Worm (Caenorhabditis elegans): Measurements from ENCODE around the gene C02H6.1.

Gene C02H6.1

DNA sequence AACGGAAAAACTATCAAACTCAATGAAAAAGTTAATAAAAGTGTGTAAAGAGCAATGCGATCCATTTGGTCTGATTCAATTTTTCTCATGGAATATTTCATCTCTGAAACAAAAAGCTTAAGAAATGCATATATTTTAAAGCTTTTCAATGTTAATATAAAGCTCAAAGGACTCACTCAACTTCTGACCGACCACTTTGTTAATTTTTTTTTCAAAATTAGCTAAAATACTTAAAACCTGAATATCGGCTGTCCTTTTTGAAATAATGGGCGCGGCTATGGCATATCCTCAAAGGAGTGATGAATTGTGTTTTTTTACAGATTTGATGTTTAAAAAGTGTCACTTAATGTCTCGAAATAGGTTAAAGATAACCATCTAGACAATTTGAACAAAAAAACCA is at the start of gene C02H6.1:
Gene C02H6.1 (minus strand): TSS at position 101 of the 400 bp plus-strand sequence.
- TF ChIP-seq nhr-77 (tag; optimal IDR thresholded peaks at IDR 0.05) (no peak), ztf-1 (GFP tag; conservative IDR thresholded peaks at IDR 0.05) (no peak), lsy-2 (tag; optimal IDR thresholded peaks at IDR 0.05) (no peak), nhr-23 (tag; optimal IDR thresholded peaks at IDR 0.05) (no peak), ztf-4 (tag; optimal IDR thresholded peaks at IDR 0.05) (no peak), aly-2 (tag; optimal IDR thresholded peaks at IDR 0.05) (no peak), unc-55 (GFP tag; optimal IDR thresholded peaks at IDR 0.05) (no peak), ama-1 (optimal IDR thresholded peaks at IDR 0.05) (no peak)

DNA sequence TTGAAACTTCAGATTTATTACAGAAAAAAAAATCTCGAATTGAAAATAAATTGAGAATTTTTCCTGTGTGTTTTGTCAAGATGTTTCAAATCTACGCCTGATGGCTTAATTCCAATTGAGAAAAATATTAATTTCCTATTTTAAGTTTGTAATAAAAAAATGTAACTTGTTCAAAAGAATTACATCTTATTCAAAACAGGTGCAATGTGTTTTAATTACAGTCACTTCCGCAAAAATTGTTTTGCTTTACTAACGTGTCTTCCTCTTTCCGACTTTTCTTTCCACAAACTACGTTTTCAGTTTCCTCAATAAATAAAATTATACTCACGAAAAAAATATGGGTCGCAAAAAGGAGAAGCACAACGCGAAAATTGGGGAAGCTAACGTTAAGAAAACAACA is 48.3 kb upstream of the C02H6.1 start, which contains the start of gene F25E5.16:
Gene F25E5.16 (plus strand): TSS at position 301 of the 400 bp plus-strand sequence.
- TF ChIP-seq elt-3 (tag; optimal IDR thresholded peaks at IDR 0.05): no peak
- no peak for TF ChIP-seq dmd-4 (tag; optimal IDR thresholded peaks at IDR 0.05)
- TF ChIP-seq ztf-1 (GFP tag; conservative IDR thresholded peaks at IDR 0.05): no peak
- no peak for TF ChIP-seq nhr-129 (tag; optimal IDR thresholded peaks at IDR 0.05)
- TF ChIP-seq ceh-82 (tag; optimal IDR thresholded peaks at IDR 0.05): no peak
- TF ChIP-seq peb-1 (tag; optimal IDR thresholded peaks at IDR 0.05): no peak
- no peak for TF ChIP-seq sem-4 (tag; optimal IDR thresholded peaks at IDR 0.05)
- no peak for TF ChIP-seq snpc-4 (tag; optimal IDR thresholded peaks at IDR 0.05)
- no peak for TF ChIP-seq skn-1 (tag; optimal IDR thresholded peaks at IDR 0.05)
- no peak for TF ChIP-seq nhr-25 (tag; optimal IDR thresholded peaks at IDR 0.05)
- TF ChIP-seq zag-1 (tag; optimal IDR thresholded peaks at IDR 0.05): no peak
- no peak for TF ChIP-seq ceh-16 (tag; optimal IDR thresholded peaks at IDR 0.05)
- no peak for TF ChIP-seq ztf-4 (tag; optimal IDR thresholded peaks at IDR 0.05)
- no peak for TF ChIP-seq gmeb-1 (tag; optimal IDR thresholded peaks at IDR 0.05)

DNA sequence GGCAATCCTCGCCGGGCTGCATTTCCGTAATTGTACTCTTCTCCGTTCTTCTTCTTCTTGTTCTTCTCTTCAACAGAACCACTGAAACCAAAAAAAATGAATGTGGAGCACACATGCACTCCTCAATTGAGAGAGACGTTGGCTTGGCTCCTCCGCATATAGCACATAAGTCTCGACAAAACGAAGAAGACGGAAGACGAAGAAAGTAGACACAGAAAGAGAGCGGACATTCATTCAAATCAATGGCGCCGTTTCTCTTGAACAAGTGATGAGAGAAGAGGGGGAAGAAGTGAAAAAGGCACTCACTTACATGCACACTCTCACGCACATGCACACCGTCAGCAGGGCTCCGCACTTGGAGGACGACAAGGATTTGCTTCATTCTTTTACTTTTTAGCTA is 47.9 kb upstream of the C02H6.1 start, which contains the start of gene F25E5.9:
Gene F25E5.9 (minus strand): TSS at position 382 of the 400 bp plus-strand sequence.
- TF ChIP-seq ama-1 (optimal IDR thresholded peaks at IDR 0.05) (peak; percentile 51), Y55F3AM.14 (GFP tag; optimal IDR thresholded peaks at IDR 0.05) (peak; percentile 52), F13H6.1 (tag; optimal IDR thresholded peaks at IDR 0.05) (peak; percentile 1), mdl-1 (tag; optimal IDR thresholded peaks at IDR 0.05) (peak in 1 of 2 experiments; percentile 43), ztf-11 (tag; optimal IDR thresholded peaks at IDR 0.05) (no peak), nhr-25 (tag; optimal IDR thresholded peaks at IDR 0.05) (no peak), C34F6.9 (tag; optimal IDR thresholded peaks at IDR 0.05) (peak; percentile 65), sem-4 (tag; optimal IDR thresholded peaks at IDR 0.05) (peak; percentile 62), nhr-129 (tag; optimal IDR thresholded peaks at IDR 0.05) (peak; percentile 18), lsy-2 (tag; optimal IDR thresholded peaks at IDR 0.05) (peak in 1 of 2 experiments; percentile 34), egl-27 (tag; optimal IDR thresholded peaks at IDR 0.05) (no peak), blmp-1 (tag; optimal IDR thresholded peaks at IDR 0.05; ENCODE audit: insufficient read depth) (no peak), unc-55 (GFP tag; optimal IDR thresholded peaks at IDR 0.05) (peak; percentile 70)

DNA sequence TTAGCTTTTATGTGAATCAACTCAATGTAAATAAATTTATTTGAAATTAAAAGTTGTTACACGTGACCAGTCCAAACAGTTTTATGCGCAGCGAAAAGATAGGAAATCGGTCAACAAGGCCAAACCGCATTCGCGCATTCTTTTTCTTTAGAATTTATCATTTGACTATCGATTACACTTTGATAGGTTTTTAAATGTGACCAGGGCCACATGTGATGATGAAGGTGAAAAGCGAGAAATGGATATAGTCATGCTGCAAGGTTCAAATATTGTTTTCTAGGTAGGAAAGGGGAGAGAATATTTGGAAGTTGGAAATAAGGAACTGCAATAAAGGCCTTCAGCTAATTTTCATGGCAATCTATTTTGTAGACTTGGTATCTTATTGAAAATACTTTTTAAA is 47.2 kb upstream of the C02H6.1 start:
- TF ChIP-seq C34F6.9 (tag; optimal IDR thresholded peaks at IDR 0.05) (peak; percentile 45), unc-39 (tag; optimal IDR thresholded peaks at IDR 0.05) (no peak), egl-27 (tag; optimal IDR thresholded peaks at IDR 0.05) (no peak), mab-5 (tag; optimal IDR thresholded peaks at IDR 0.05) (no peak), ztf-4 (tag; optimal IDR thresholded peaks at IDR 0.05) (peak; percentile 5), Y55F3AM.14 (GFP tag; optimal IDR thresholded peaks at IDR 0.05) (no peak), crh-2 (tag; optimal IDR thresholded peaks at IDR 0.05) (peak; percentile 30), unc-62 (GFP tag; optimal IDR thresholded peaks at IDR 0.05) (no peak), lin-11 (tag; optimal IDR thresholded peaks at IDR 0.05) (no peak), unc-55 (GFP tag; optimal IDR thresholded peaks at IDR 0.05) (no peak), aly-2 (tag; optimal IDR thresholded peaks at IDR 0.05) (no peak), lsy-2 (tag; optimal IDR thresholded peaks at IDR 0.05) (peak in 1 of 2 experiments; percentile 5), nhr-12 (tag; optimal IDR thresholded peaks at IDR 0.05) (no peak), mdl-1 (tag; optimal IDR thresholded peaks at IDR 0.05) (no peak), blmp-1 (tag; optimal IDR thresholded peaks at IDR 0.05; ENCODE audit: insufficient read depth) (peak; percentile 59), ama-1 (optimal IDR thresholded peaks at IDR 0.05) (peak; percentile 98), skn-1 (tag; optimal IDR thresholded peaks at IDR 0.05) (no peak), lin-13 (GFP tag; optimal IDR thresholded peaks at IDR 0.05) (no peak), ceh-16 (tag; optimal IDR thresholded peaks at IDR 0.05) (no peak), nhr-129 (tag; optimal IDR thresholded peaks at IDR 0.05) (peak; percentile 59), peb-1 (tag; optimal IDR thresholded peaks at IDR 0.05) (no peak), ZK546.5 (tag; optimal IDR thresholded peaks at IDR 0.05) (no peak), ztf-11 (tag; optimal IDR thresholded peaks at IDR 0.05) (no peak), fos-1 (tag; optimal IDR thresholded peaks at IDR 0.05) (peak; percentile 31), gmeb-1 (tag; optimal IDR thresholded peaks at IDR 0.05) (peak; percentile 26), nhr-23 (tag; optimal IDR thresholded peaks at IDR 0.05) (no peak), snpc-4 (tag; optimal IDR thresholded peaks at IDR 0.05) (no peak), R02D3.7 (tag; optimal IDR thresholded peaks at IDR 0.05) (no peak), zag-1 (tag; optimal IDR thresholded peaks at IDR 0.05) (no peak), nhr-237 (tag; optimal IDR thresholded peaks at IDR 0.05) (no peak), nhr-21 (tag; optimal IDR thresholded peaks at IDR 0.05) (peak; percentile 94), ceh-82 (tag; optimal IDR thresholded peaks at IDR 0.05) (no peak), ztf-1 (GFP tag; conservative IDR thresholded peaks at IDR 0.05) (no peak), lin-39 (tag; optimal IDR thresholded peaks at IDR 0.05) (no peak), nhr-11 (tag; optimal IDR thresholded peaks at IDR 0.05) (no peak), sem-4 (tag; optimal IDR thresholded peaks at IDR 0.05) (no peak), alr-1 (tag; optimal IDR thresholded peaks at IDR 0.05) (no peak), elt-3 (tag; optimal IDR thresholded peaks at IDR 0.05) (no peak), sma-3 (GFP tag; optimal IDR thresholded peaks at IDR 0.05) (peak; percentile 72), nhr-25 (tag; optimal IDR thresholded peaks at IDR 0.05) (peak; percentile 81), dmd-4 (tag; optimal IDR thresholded peaks at IDR 0.05) (no peak)

Measured in whole organism, L2 larva.